Worm (Caenorhabditis elegans) whole organism, L4/young adult: Measurements from ENCODE around the gene mtcu-2.

ENCODE experiments used
- W03F9.2 ChIP-seq: fragments of 150-350 bp; optimal IDR thresholded peaks from 2 replicates; lab custom pipeline; 2014; ENCODE audit warnings: missing biosample characterization, missing genetic modification characterization
- him-1 ChIP-seq: sonication (generic microtip); optimal IDR thresholded peaks from 2 replicates; lab custom pipeline; 2016; ENCODE audit warnings: missing genotype, missing genetic modification reagents, missing genetic modification characterization, missing compliant biosample characterization

DNA sequence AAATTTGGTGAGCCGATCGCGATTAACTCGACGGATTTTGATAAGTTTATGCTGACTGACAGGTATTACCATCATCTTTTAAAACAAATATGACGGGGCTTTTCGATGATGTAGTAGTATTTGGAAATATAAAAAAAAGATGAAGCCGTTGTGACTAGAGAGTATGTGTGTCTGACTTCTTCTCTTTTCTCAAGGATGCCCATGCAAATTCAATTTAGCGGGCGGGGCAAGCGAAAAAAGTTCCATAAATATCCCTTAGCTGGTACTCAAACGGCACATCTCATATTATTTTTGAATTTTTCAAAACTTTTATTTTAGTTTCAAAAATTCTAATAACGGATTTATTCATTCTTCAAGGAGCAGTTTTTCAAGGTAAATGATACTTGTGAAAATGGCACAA, 27.5 kb upstream of the mtcu-2 start, which contains the start of gene stg-1:
- TF ChIP-seq him-1 (tag; lab: Kevin White, UChicago) (no peak), W03F9.2 (no peak)
